Fruit fly (Drosophila melanogaster) whole organism, embryonic: Measurements from ENCODE around the gene CG14221.

Experiments used
- ATbp ChIP-seq: fragments of 200-800 bp; sonication (Bioruptor generic); optimal IDR thresholded peaks from 2 replicates; lab custom pipeline; 2017; ENCODE audit warnings: missing biosample characterization, mild to moderate bottlenecking, missing genetic modification characterization, missing genetic modification reagents
- CG11398 ChIP-seq: fragments of 200-800 bp; sonication (Bioruptor generic); optimal IDR thresholded peaks from 2 replicates; lab custom pipeline; 2016; ENCODE audit warnings: missing biosample characterization, missing genetic modification characterization
- CG11456 ChIP-seq: fragments of 200-800 bp; sonication (Bioruptor generic); IDR thresholded peaks from 3 replicates; pipeline ENCODE4 v1.3.6; 2022; ENCODE audit warnings: missing biosample characterization, missing genetic modification characterization
- CG12219 ChIP-seq: fragments of 200-800 bp; sonication (Bioruptor generic); optimal IDR thresholded peaks from 3 replicates; lab custom pipeline; 2018; ENCODE audit warnings: missing biosample characterization, mild to moderate bottlenecking, missing genetic modification characterization
- CG12659 ChIP-seq: fragments of 200-800 bp; sonication (Bioruptor generic); optimal IDR thresholded peaks from 3 replicates; lab custom pipeline; 2017; ENCODE audit warnings: mild to moderate bottlenecking, missing biosample characterization, missing genetic modification reagents, missing genetic modification characterization
- CG13123 ChIP-seq: fragments of 200-800 bp; sonication (Bioruptor generic); optimal IDR thresholded peaks from 2 replicates; lab custom pipeline; 2016; ENCODE audit warnings: missing biosample characterization, missing genetic modification characterization
- CG13424 ChIP-seq: fragments of 200-800 bp; sonication (Bioruptor generic); optimal IDR thresholded peaks from 2 replicates; lab custom pipeline; 2019; ENCODE audit warnings: missing biosample characterization, mild to moderate bottlenecking, missing genetic modification characterization, moderate library complexity
- CG15269 ChIP-seq: fragments of 200-800 bp; sonication (Bioruptor generic); optimal IDR thresholded peaks from 2 replicates; lab custom pipeline; 2018; ENCODE audit warnings: missing biosample characterization, mild to moderate bottlenecking, missing genetic modification characterization, moderate library complexity
- CG1602 ChIP-seq: fragments of 200-800 bp; sonication (Bioruptor generic); optimal IDR thresholded peaks from 3 replicates; lab custom pipeline; 2016; ENCODE audit warnings: missing biosample characterization, missing genetic modification characterization
- CG17568 ChIP-seq: fragments of 200-800 bp; sonication (Bioruptor generic); optimal IDR thresholded peaks from 2 replicates; lab custom pipeline; 2018; ENCODE audit warnings: missing biosample characterization, mild to moderate bottlenecking, missing genetic modification characterization, moderate library complexity
- CG18599 ChIP-seq: fragments of 200-800 bp; sonication (Bioruptor generic); optimal IDR thresholded peaks from 3 replicates; lab custom pipeline; 2017; ENCODE audit warnings: missing biosample characterization, missing genetic modification characterization, mild to moderate bottlenecking, moderate library complexity, missing genetic modification reagents
- CG2116 ChIP-seq: fragments of 200-800 bp; sonication (Bioruptor generic); optimal IDR thresholded peaks from 3 replicates; lab custom pipeline; 2018; ENCODE audit warnings: missing biosample characterization, mild to moderate bottlenecking, missing genetic modification characterization
- CG2129 ChIP-seq: fragments of 200-800 bp; sonication (Bioruptor generic); IDR thresholded peaks from 2 replicates; pipeline ENCODE4 v1.3.6; 2022; ENCODE audit warnings: missing biosample characterization, missing genetic modification characterization; ENCODE audit not compliant: partially characterized antibody
- CG30431 ChIP-seq: fragments of 200-800 bp; sonication (Bioruptor generic); optimal IDR thresholded peaks from 2 replicates; lab custom pipeline; 2017; ENCODE audit warnings: missing biosample characterization, missing genetic modification characterization
- CG3847 ChIP-seq: fragments of 200-800 bp; sonication (Bioruptor generic); IDR thresholded peaks from 2 replicates; pipeline ENCODE4 v1.3.6; 2022; ENCODE audit warnings: missing biosample characterization, missing genetic modification characterization
- CG4360 ChIP-seq: fragments of 200-800 bp; sonication (Bioruptor generic); IDR thresholded peaks from 2 replicates; pipeline ENCODE4 v1.3.6; 2022; ENCODE audit warnings: missing biosample characterization, missing genetic modification characterization
- CG4424 ChIP-seq: fragments of 200-800 bp; sonication (Bioruptor generic); optimal IDR thresholded peaks from 3 replicates; lab custom pipeline; 2016; ENCODE audit warnings: missing biosample characterization, missing genetic modification characterization
- CG5180 ChIP-seq: fragments of 200-800 bp; sonication (Bioruptor generic); optimal IDR thresholded peaks from 3 replicates; lab custom pipeline; 2017; ENCODE audit warnings: missing biosample characterization, missing genetic modification characterization, mild to moderate bottlenecking, moderate library complexity, missing genetic modification reagents
- CG7271 ChIP-seq: fragments of 200-800 bp; sonication (Bioruptor generic); optimal IDR thresholded peaks from 2 replicates; lab custom pipeline; 2018; ENCODE audit warnings: missing biosample characterization, mild to moderate bottlenecking, missing genetic modification characterization, moderate library complexity
- CG7357 ChIP-seq: fragments of 200-800 bp; sonication (Bioruptor generic); IDR thresholded peaks from 3 replicates; pipeline ENCODE4 v1.3.6; 2022; ENCODE audit warnings: missing biosample characterization, missing genetic modification characterization
- CG7372 ChIP-seq: fragments of 200-800 bp; sonication (Bioruptor generic); IDR thresholded peaks from 2 replicates; pipeline ENCODE4 v1.3.6; 2022; ENCODE audit warnings: missing biosample characterization, missing genetic modification characterization
- CG7839 ChIP-seq: fragments of 200-800 bp; sonication (Bioruptor generic); optimal IDR thresholded peaks from 3 replicates; lab custom pipeline; 2018; ENCODE audit warnings: missing biosample characterization, mild to moderate bottlenecking, missing genetic modification characterization, moderate library complexity
- CHES-1-like ChIP-seq: fragments of 200-800 bp; sonication (Bioruptor generic); optimal IDR thresholded peaks from 2 replicates; lab custom pipeline; 2016; ENCODE audit warnings: missing biosample characterization, missing genetic modification characterization
- Eip74EF ChIP-seq, 2 experiments: fragments of 200-800 bp in 1 of 2; fragments of >200 bp in 1 of 2; sonication (Bioruptor generic) in 1 of 2; optimal IDR thresholded peaks; 2 replicates each; lab custom pipeline; 2017 to 2019; ENCODE audit warnings: missing biosample characterization in 2 of 2, missing genetic modification characterization in 2 of 2, mild to moderate bottlenecking in 1 of 2, moderate library complexity in 1 of 2
- Ets65A ChIP-seq: fragments of 200-800 bp; sonication (Bioruptor generic); peaks from one replicate; lab custom pipeline; 2016; ENCODE audit warnings: missing biosample characterization, missing genetic modification characterization
- Hand ChIP-seq: fragments of 200-800 bp; sonication (Bioruptor generic); optimal IDR thresholded peaks from 2 replicates; lab custom pipeline; 2017; ENCODE audit warnings: mild to moderate bottlenecking, missing biosample characterization, missing genetic modification reagents, missing genetic modification characterization
- Hey ChIP-seq: fragments of 200-800 bp; sonication (Bioruptor generic); optimal IDR thresholded peaks from 3 replicates; lab custom pipeline; 2018; ENCODE audit warnings: missing biosample characterization, mild to moderate bottlenecking, missing genetic modification characterization
- Rfx ChIP-seq: fragments of 200-800 bp; sonication (Bioruptor generic); IDR thresholded peaks from 2 replicates; pipeline ENCODE4 v1.3.6; 2022; ENCODE audit warnings: missing biosample characterization, missing genetic modification characterization
- Sry-δ ChIP-seq: fragments of 200-800 bp; sonication (Bioruptor generic); optimal IDR thresholded peaks from 2 replicates; lab custom pipeline; 2016; ENCODE audit warnings: missing biosample characterization, missing genetic modification characterization
- Stat92E ChIP-seq, 3 experiments: fragments of >200 bp in 2 of 3; fragments of 200-800 bp in 1 of 3; sonication (Bioruptor generic) in 1 of 3; optimal IDR thresholded peaks; 2 replicates each; lab custom pipeline; 2017 to 2019; ENCODE audit warnings: missing biosample characterization in 3 of 3, missing genetic modification characterization in 3 of 3, mild to moderate bottlenecking in 1 of 3, moderate library complexity in 1 of 3
- al ChIP-seq: fragments of 200-800 bp; sonication (Bioruptor generic); IDR thresholded peaks from 2 replicates; pipeline ENCODE4 v1.3.6; 2022; ENCODE audit warnings: missing biosample characterization, missing genetic modification characterization
- bab2 ChIP-seq: fragments of 200-800 bp; sonication (Bioruptor generic); optimal IDR thresholded peaks from 2 replicates; lab custom pipeline; 2016; ENCODE audit warnings: missing biosample characterization, missing genetic modification characterization
- crp ChIP-seq, 2 experiments: fragments of 200-800 bp; sonication (Bioruptor generic); optimal IDR thresholded peaks; 2 replicates in 1 of 2; 3 replicates in 1 of 2; lab custom pipeline; 2017; ENCODE audit warnings: missing biosample characterization in 2 of 2, missing genetic modification characterization in 2 of 2, mild to moderate bottlenecking in 1 of 2, moderate library complexity in 1 of 2
- dimm ChIP-seq: fragments of 200-800 bp; sonication (Bioruptor generic); IDR thresholded peaks from 2 replicates; pipeline ENCODE4 v1.3.6; 2022; ENCODE audit warnings: missing biosample characterization, missing genetic modification characterization
- dpn ChIP-seq, 2 experiments: fragments of 200-800 bp; sonication (Bioruptor generic); optimal IDR thresholded peaks; 3 replicates each; lab custom pipeline; 2016; ENCODE audit warnings: missing biosample characterization in 2 of 2, missing genetic modification characterization in 2 of 2
- mirr ChIP-seq: fragments of 200-800 bp; sonication (Bioruptor generic); optimal IDR thresholded peaks from 3 replicates; lab custom pipeline; 2018; ENCODE audit warnings: missing biosample characterization, mild to moderate bottlenecking, missing genetic modification characterization
- org-1 ChIP-seq: fragments of 200-800 bp; sonication (Bioruptor generic); optimal IDR thresholded peaks from 2 replicates; lab custom pipeline; 2017; ENCODE audit warnings: missing biosample characterization, missing genetic modification characterization
- pb ChIP-seq: fragments of 200-800 bp; sonication (Bioruptor generic); optimal IDR thresholded peaks from 3 replicates; lab custom pipeline; 2016; ENCODE audit warnings: missing biosample characterization, missing genetic modification characterization
- peb ChIP-seq: fragments of 200-800 bp; sonication (Bioruptor generic); IDR thresholded peaks from 2 replicates; pipeline ENCODE4 v1.3.6; 2022; ENCODE audit warnings: missing biosample characterization, missing genetic modification characterization
- prd ChIP-seq, 3 experiments: fragments of >200 bp in 2 of 3; fragments of 200-800 bp in 1 of 3; sonication (Bioruptor generic) in 1 of 3; optimal IDR thresholded peaks in 2 of 3; IDR thresholded peaks in 1 of 3; 2 replicates in 2 of 3; 3 replicates in 1 of 3; pipeline versions ENCODE4 v1.3.6 to Lab custom; 2017 to 2022; ENCODE audit warnings: missing biosample characterization in 1 of 3, missing genetic modification characterization in 1 of 3
- salm ChIP-seq: fragments of 200-800 bp; sonication (Bioruptor generic); optimal IDR thresholded peaks from 2 replicates; lab custom pipeline; 2018; ENCODE audit warnings: missing biosample characterization, mild to moderate bottlenecking, missing genetic modification characterization
- slp2 ChIP-seq: fragments of 200-800 bp; sonication (Bioruptor generic); optimal IDR thresholded peaks from 2 replicates; lab custom pipeline; 2016; ENCODE audit warnings: missing biosample characterization, missing genetic modification characterization
- sob ChIP-seq: fragments of 200-800 bp; sonication (Bioruptor generic); IDR thresholded peaks from 2 replicates; pipeline ENCODE4 v1.3.6; 2022; ENCODE audit warnings: missing biosample characterization, missing genetic modification characterization
- sqz ChIP-seq: fragments of 200-800 bp; sonication (Bioruptor generic); optimal IDR thresholded peaks from 3 replicates; lab custom pipeline; 2018; ENCODE audit warnings: missing biosample characterization, mild to moderate bottlenecking, missing genetic modification characterization
- trem ChIP-seq: fragments of 200-800 bp; optimal IDR thresholded peaks from 3 replicates; lab custom pipeline; 2019; ENCODE audit warnings: missing biosample characterization, mild to moderate bottlenecking, missing genetic modification characterization, moderate library complexity
- unc-4 ChIP-seq: fragments of 200-800 bp; sonication (Bioruptor generic); IDR thresholded peaks from 2 replicates; pipeline ENCODE4 v1.3.6; 2022; ENCODE audit warnings: missing biosample characterization, missing genetic modification characterization; ENCODE audit not compliant: partially characterized antibody
- vfl ChIP-seq: fragments of 200-800 bp; sonication (Bioruptor generic); optimal IDR thresholded peaks from 2 replicates; lab custom pipeline; 2016; ENCODE audit warnings: missing biosample characterization, missing genetic modification characterization
- zen ChIP-seq: fragments of 200-800 bp; sonication (Bioruptor generic); optimal IDR thresholded peaks from 3 replicates; lab custom pipeline; 2018; ENCODE audit warnings: missing biosample characterization, mild to moderate bottlenecking, missing genetic modification characterization, moderate library complexity

The CG14221 gene

DNA sequence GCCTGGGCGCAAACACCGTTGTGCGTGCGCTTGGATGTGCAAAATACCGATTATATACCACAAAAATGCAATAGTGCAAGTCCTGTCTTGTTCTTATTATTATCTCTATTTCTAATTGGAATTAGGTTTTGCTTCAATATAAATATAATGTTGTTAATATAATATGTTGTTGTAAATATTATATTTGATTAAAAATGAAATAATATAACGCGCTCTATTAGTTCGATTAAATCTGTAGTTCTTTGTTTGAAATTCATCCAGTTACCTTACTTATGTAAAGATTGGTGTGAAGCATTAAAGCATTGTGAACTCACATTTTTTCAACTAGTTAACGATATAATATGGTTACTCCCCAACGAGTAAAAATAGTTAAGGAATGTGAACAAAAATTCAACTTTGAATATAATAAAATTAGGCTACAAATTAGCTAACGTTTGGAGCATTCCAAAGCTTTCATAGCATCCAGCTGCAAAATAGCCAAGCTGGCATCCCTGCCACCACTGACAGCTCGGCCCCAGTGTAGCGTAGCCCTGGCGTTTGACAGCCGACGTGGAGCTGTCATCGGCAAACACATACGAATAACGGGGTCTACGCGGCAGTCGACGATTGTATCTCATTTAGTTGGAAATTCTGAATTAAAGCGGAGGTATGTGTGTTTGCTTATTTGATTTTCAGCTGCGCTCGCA lies 21.9 kb upstream of the CG14221 start, which contains the start of the genes CG12237 and Sec61gamma (continued):
- TF ChIP-seq al (GFP tag; lab: Robert Waterston, UW), result no peak
- no peak for TF ChIP-seq CG13424
- no peak for TF ChIP-seq Hand
- TF ChIP-seq slp2 (GFP tag; lab: Kevin White, UChicago), result peak; percentile 13
- TF ChIP-seq CG4360 (GFP tag; lab: Robert Waterston, UW), result no peak
- TF ChIP-seq CG30431 (GFP tag; lab: Kevin White, UChicago), result no peak
- TF ChIP-seq CG7839 (tag; lab: Kevin White, UChicago), result no peak
- TF ChIP-seq CG11398, result no peak
- no peak for TF ChIP-seq prd (optimal IDR thresholded peaks at IDR 0.05; lab: Kevin White, UChicago)
- no peak for TF ChIP-seq prd (GFP tag; IDR thresholded peaks at IDR 0.05; lab: Robert Waterston, UW)
- peak in 1 of 2 experiments; percentile 48 for TF ChIP-seq dpn (GFP tag; optimal IDR thresholded peaks at IDR 0.05; lab: Kevin White, UChicago)
- TF ChIP-seq crp (GFP tag; optimal IDR thresholded peaks at IDR 0.05; lab: Kevin White, UChicago), result peak in 1 of 2 experiments; percentile 36
- TF ChIP-seq sob (GFP tag; lab: Robert Waterston, UW), result 0 out of 2 replicates have a peak, but pooled peaks have one; percentile 28
- no peak for TF ChIP-seq Eip74EF (GFP tag; optimal IDR thresholded peaks at IDR 0.05; lab: Kevin White, UChicago)
- TF ChIP-seq CG5180 (GFP tag; lab: Kevin White, UChicago), result no peak
- TF ChIP-seq dimm (GFP tag; lab: Robert Waterston, UW), result no peak
- TF ChIP-seq trem (tag; lab: Kevin White, UChicago), result peak; percentile 30
- no peak for TF ChIP-seq zen
- TF ChIP-seq CG2116 (GFP tag; lab: Kevin White, UChicago), result peak; percentile 43
- TF ChIP-seq CG3847 (GFP tag; lab: Robert Waterston, UW), result peak; percentile 22; the same call in 1 of the 2 replicates
- no peak for TF ChIP-seq CG7357
- TF ChIP-seq CG15269, result no peak
- no peak for TF ChIP-seq CG4424
- peak; percentile 59 for TF ChIP-seq Ets65A (GFP tag; lab: Kevin White, UChicago)
- TF ChIP-seq CG13123 (GFP tag; lab: Kevin White, UChicago), result no peak
- TF ChIP-seq CG7372, result no peak
- no peak for TF ChIP-seq peb (GFP tag; lab: Robert Waterston, UW)
- peak; percentile 43 for TF ChIP-seq CHES-1-like
- TF ChIP-seq Sry-δ, result peak; percentile 45
- TF ChIP-seq Rfx (GFP tag; lab: Robert Waterston, UW), result peak; percentile 72
- no peak for TF ChIP-seq unc-4
- no peak for TF ChIP-seq CG1602
- no peak for TF ChIP-seq sqz
- peak; percentile 62; the same call in 1 of the 3 replicates for TF ChIP-seq CG11456
- TF ChIP-seq CG12219 (GFP tag; lab: Kevin White, UChicago), result no peak
- no peak for TF ChIP-seq Hey (tag; lab: Kevin White, UChicago)
- TF ChIP-seq CG12659, result peak; percentile 77
- TF ChIP-seq CG18599 (GFP tag; lab: Kevin White, UChicago), result no peak
- no peak for TF ChIP-seq CG7271 (tag; lab: Kevin White, UChicago)
- TF ChIP-seq ATbp (GFP tag; lab: Kevin White, UChicago), result no peak
- TF ChIP-seq org-1 (GFP tag; lab: Kevin White, UChicago), result no peak
- peak; percentile 26 for TF ChIP-seq mirr
- TF ChIP-seq vfl (GFP tag; lab: Kevin White, UChicago), result no peak
- TF ChIP-seq Stat92E (GFP tag; optimal IDR thresholded peaks at IDR 0.05; lab: Kevin White, UChicago), result peak in 1 of 3 experiments; percentile 56
- no peak for TF ChIP-seq pb (GFP tag; lab: Kevin White, UChicago)
- TF ChIP-seq bab2 (GFP tag; lab: Kevin White, UChicago), result no peak
- TF ChIP-seq salm (tag; lab: Kevin White, UChicago), result no peak
- TF ChIP-seq CG2129, result no peak
- no peak for TF ChIP-seq CG17568
